Fruit fly (Drosophila melanogaster): Measurements from ENCODE around the gene CG5676.

The CG5676 gene

DNA sequence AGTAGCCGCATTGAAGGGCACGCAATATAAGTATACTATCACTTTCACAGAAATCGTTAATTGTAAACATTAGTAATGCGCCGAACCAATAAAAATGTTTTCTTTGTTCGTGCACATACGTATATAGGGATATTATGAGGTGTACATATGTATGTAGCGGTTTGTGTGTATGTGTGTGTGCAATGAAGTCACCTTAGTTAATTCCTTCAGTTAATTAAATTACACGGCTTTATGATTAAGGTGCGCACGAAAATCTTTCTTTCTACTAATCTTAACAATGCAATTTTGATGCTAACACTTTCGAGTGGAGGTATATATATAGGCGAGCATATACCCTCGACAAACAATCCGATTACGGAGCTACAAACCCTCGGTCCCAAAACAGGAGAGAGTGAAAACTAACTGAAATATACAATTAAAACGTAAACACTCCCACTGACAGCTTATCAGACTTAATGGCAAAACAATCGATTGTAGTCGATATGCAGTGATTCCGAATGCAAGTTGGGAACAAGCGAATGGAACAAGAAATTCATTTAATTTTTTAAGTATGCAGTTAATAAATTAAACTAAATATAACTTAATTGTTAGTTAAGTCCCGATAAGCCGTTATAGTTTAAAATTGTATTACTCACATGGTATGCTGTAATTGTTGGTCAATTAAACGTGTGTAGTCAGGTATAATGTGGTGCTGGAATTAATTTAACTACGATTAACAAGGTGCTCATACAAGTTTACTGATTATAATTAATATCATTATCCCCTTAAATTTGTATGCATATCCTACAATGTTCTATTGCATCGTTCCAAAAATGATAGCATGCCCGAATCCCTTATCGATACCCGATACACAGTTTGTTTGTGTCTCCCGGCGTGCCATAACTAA is 34.9 kb downstream of the CG5676 start, which contains the start of the genes Npc1a and Prosalpha6 (continued):
- peak; percentile 61 for TF ChIP-seq phol (tag; optimal IDR thresholded peaks at IDR 0.05)
- TF ChIP-seq CG14710 (tag; optimal IDR thresholded peaks at IDR 0.05), result peak; percentile 70
- no peak for TF ChIP-seq lab (GFP tag; optimal IDR thresholded peaks at IDR 0.05)
- peak in 1 of 2 experiments; percentile 66 for TF ChIP-seq tll (GFP tag; optimal IDR thresholded peaks at IDR 0.05)
- no peak for TF ChIP-seq CG2889 (GFP tag; IDR thresholded peaks at IDR 0.05)
- no peak for TF ChIP-seq kay (GFP tag; optimal IDR thresholded peaks at IDR 0.05)
- no peak for TF ChIP-seq gro (GFP tag; optimal IDR thresholded peaks at IDR 0.05)
- TF ChIP-seq wek (GFP tag; optimal IDR thresholded peaks at IDR 0.05), result no peak
- no peak for TF ChIP-seq maf-S (GFP tag; optimal IDR thresholded peaks at IDR 0.05)
- TF ChIP-seq az2 (GFP tag; optimal IDR thresholded peaks at IDR 0.05), result no peak
- no peak for TF ChIP-seq B-H2 (GFP tag; optimal IDR thresholded peaks at IDR 0.05)
- no peak for TF ChIP-seq CG10979 (tag; optimal IDR thresholded peaks at IDR 0.05)
- no peak for TF ChIP-seq gt (GFP tag; IDR thresholded peaks at IDR 0.05)
- TF ChIP-seq sens (GFP tag), result peak; percentile 77
- 0 out of 3 replicates have a peak, but pooled peaks have one; percentile 56 for TF ChIP-seq CG7963 (GFP tag; IDR thresholded peaks at IDR 0.05; ENCODE audit: partially characterized antibody)
- peak; percentile 23 for TF ChIP-seq Dp (GFP tag; optimal IDR thresholded peaks at IDR 0.05)
- no peak for TF ChIP-seq CG5245 (GFP tag; optimal IDR thresholded peaks at IDR 0.05)
- TF ChIP-seq CG14667 (GFP tag; IDR thresholded peaks at IDR 0.05), result peak; percentile 82
- no peak for TF ChIP-seq nau (GFP tag; optimal IDR thresholded peaks at IDR 0.05)
- no peak for TF ChIP-seq Usf (GFP tag; optimal IDR thresholded peaks at IDR 0.05)
- no peak for TF ChIP-seq al (GFP tag; IDR thresholded peaks at IDR 0.05)
- peak; percentile 14 for TF ChIP-seq scrt (GFP tag; optimal IDR thresholded peaks at IDR 0.05)
- no peak for TF ChIP-seq vfl (GFP tag; optimal IDR thresholded peaks at IDR 0.05)
- TF ChIP-seq psq (GFP tag; optimal IDR thresholded peaks at IDR 0.05), result no peak
- no peak for TF ChIP-seq dysf (GFP tag; IDR thresholded peaks at IDR 0.05)
- peak; percentile 5 for TF ChIP-seq HLH54F (GFP tag; optimal IDR thresholded peaks at IDR 0.05)
- peak; percentile 22 for TF ChIP-seq HmgZ (tag; optimal IDR thresholded peaks at IDR 0.05)
- peak; percentile 42 for TF ChIP-seq CG9797 (GFP tag; optimal IDR thresholded peaks at IDR 0.05)
- TF ChIP-seq CG1024 (GFP tag; IDR thresholded peaks at IDR 0.05), result peak; percentile 70
- peak; percentile 16 for TF ChIP-seq CG15514 (GFP tag; optimal IDR thresholded peaks at IDR 0.05)
- TF ChIP-seq luna (GFP tag; optimal IDR thresholded peaks at IDR 0.05), result peak; percentile 2
- TF ChIP-seq CG17359 (tag; optimal IDR thresholded peaks at IDR 0.05), result no peak
- TF ChIP-seq CG17385 (GFP tag; optimal IDR thresholded peaks at IDR 0.05), result peak; percentile 20
- TF ChIP-seq grn (GFP tag; optimal IDR thresholded peaks at IDR 0.05), result peak; percentile 14
- TF ChIP-seq mld (GFP tag; IDR thresholded peaks at IDR 0.05; ENCODE audit: partially characterized antibody), result no peak
- peak; percentile 70 for TF ChIP-seq zen (tag; optimal IDR thresholded peaks at IDR 0.05)
- no peak for TF ChIP-seq Hr78 (GFP tag; optimal IDR thresholded peaks at IDR 0.05)
- peak; percentile 77 for TF ChIP-seq CG8290 (GFP tag; optimal IDR thresholded peaks at IDR 0.05)
- peak; percentile 72 to 82 for TF ChIP-seq CG8290 (tag; optimal IDR thresholded peaks at IDR 0.05)
- no peak for TF ChIP-seq croc (GFP tag; conservative IDR thresholded peaks at IDR 0.05)
- peak; percentile 79 for TF ChIP-seq Dref (GFP tag; IDR thresholded peaks at IDR 0.05)

Measured in whole organism, embryonic.